Worm (Caenorhabditis elegans) whole organism, L3 larva: ENCODE measurements around the gene W04D12.1.

ENCODE experiments used
- R02D3.7 ChIP-seq: fragments of 150-350 bp; optimal IDR thresholded peaks from 2 replicates; lab custom pipeline; 2014; ENCODE audit warnings: missing biosample characterization, missing genetic modification characterization
- ama-1 ChIP-seq: fragments of 150-350 bp; optimal IDR thresholded peaks from 2 replicates; lab custom pipeline; 2018
- ceh-16 ChIP-seq: sonication (generic microtip); optimal IDR thresholded peaks from 2 replicates; lab custom pipeline; 2017; ENCODE audit warnings: missing biosample characterization, missing genetic modification characterization
- ceh-82 ChIP-seq: fragments of 150-350 bp; optimal IDR thresholded peaks from 2 replicates; lab custom pipeline; 2014; ENCODE audit warnings: missing biosample characterization, missing genetic modification characterization
- fos-1 ChIP-seq: fragments of 150-350 bp; optimal IDR thresholded peaks from 2 replicates; lab custom pipeline; 2014; ENCODE audit warnings: missing biosample characterization, missing genetic modification characterization
- lsy-12 ChIP-seq: sonication (generic microtip); optimal IDR thresholded peaks from 2 replicates; lab custom pipeline; 2016; ENCODE audit warnings: mild to moderate bottlenecking, missing genetic modification characterization, missing compliant biosample characterization
- nfya-1 ChIP-seq: sonication (generic microtip); optimal IDR thresholded peaks from 2 replicates; lab custom pipeline; 2017; ENCODE audit warnings: missing genetic modification characterization, mild to moderate bottlenecking, missing compliant biosample characterization, antibody characterized with exemption, moderate library complexity; ENCODE audit not compliant: insufficient read depth
- nhr-11 ChIP-seq: fragments of 150-350 bp; optimal IDR thresholded peaks from 2 replicates; lab custom pipeline; 2014; ENCODE audit warnings: missing biosample characterization, missing genetic modification characterization
- nhr-25 ChIP-seq: sonication (generic microtip); optimal IDR thresholded peaks from 2 replicates; lab custom pipeline; 2017; ENCODE audit warnings: missing biosample characterization, missing genetic modification characterization
- nhr-76 ChIP-seq: fragments of 150-350 bp; sonication (generic microtip); optimal IDR thresholded peaks from 5 replicates; lab custom pipeline; 2014; ENCODE audit warnings: missing biosample characterization, missing genetic modification characterization
- nhr-77 ChIP-seq: fragments of 150-350 bp; optimal IDR thresholded peaks from 2 replicates; lab custom pipeline; 2014; ENCODE audit warnings: missing biosample characterization, missing genetic modification characterization
- pqm-1 ChIP-seq: fragments of 150-350 bp; optimal IDR thresholded peaks from 2 replicates; lab custom pipeline; 2017; ENCODE audit warnings: missing biosample characterization, missing genetic modification characterization, inconsistent platforms
- unc-62 ChIP-seq: fragments of 150-350 bp; sonication (generic microtip); optimal IDR thresholded peaks from 4 replicates; lab custom pipeline; 2014; ENCODE audit warnings: missing biosample characterization, missing genetic modification reagents, missing genetic modification characterization
- zag-1 ChIP-seq: fragments of 150-350 bp; optimal IDR thresholded peaks from 2 replicates; lab custom pipeline; 2014; ENCODE audit warnings: missing biosample characterization, missing genetic modification characterization

ce11 chrIII:5883517-5883916, 46.8 kb downstream of the W04D12.1 start:
- TF ChIP-seq nhr-76 (tag; lab: Kevin White, UChicago) (no peak), fos-1 (tag; lab: Kevin White, UChicago) (no peak), ama-1 (no peak), nfya-1 (no peak), nhr-25 (tag; lab: Kevin White, UChicago) (no peak), lsy-12 (no peak), zag-1 (tag; lab: Kevin White, UChicago) (no peak), ceh-16 (tag; lab: Kevin White, UChicago) (no peak), nhr-11 (no peak), R02D3.7 (tag; lab: Kevin White, UChicago) (no peak), pqm-1 (tag; lab: Kevin White, UChicago) (no peak), ceh-82 (tag; lab: Kevin White, UChicago) (no peak), nhr-77 (tag; lab: Kevin White, UChicago) (no peak), unc-62 (GFP tag; lab: Kevin White, UChicago) (no peak)
